Fruit fly (Drosophila melanogaster) whole organism, adult: Measurements from ENCODE around the gene PDZ-GEF.

Experiments used
- CG11617 ChIP-seq: fragments of 200-800 bp; sonication (Bioruptor generic); optimal IDR thresholded peaks from 2 replicates; lab custom pipeline; 2017; ENCODE audit warnings: mild to moderate bottlenecking, missing biosample characterization, missing genetic modification reagents, missing genetic modification characterization
- CG1620 ChIP-seq: fragments of 200-800 bp; sonication (Bioruptor generic); optimal IDR thresholded peaks from 2 replicates; lab custom pipeline; 2016; ENCODE audit warnings: missing biosample characterization, missing genetic modification characterization
- CG5204 ChIP-seq: fragments of 200-800 bp; sonication (Bioruptor generic); optimal IDR thresholded peaks from 2 replicates; lab custom pipeline; 2016; ENCODE audit warnings: missing biosample characterization, missing genetic modification characterization
- CG7045 ChIP-seq: fragments of 200-800 bp; sonication (Bioruptor generic); optimal IDR thresholded peaks from 2 replicates; lab custom pipeline; 2017; ENCODE audit warnings: missing biosample characterization, mild to moderate bottlenecking, missing genetic modification characterization
- Crg-1 ChIP-seq: fragments of 200-800 bp; sonication (Bioruptor generic); optimal IDR thresholded peaks from 2 replicates; lab custom pipeline; 2016; ENCODE audit warnings: missing biosample characterization, missing genetic modification characterization
- Hr96 ChIP-seq: fragments of 200-800 bp; sonication (Bioruptor generic); optimal IDR thresholded peaks from 2 replicates; lab custom pipeline; 2016; ENCODE audit warnings: missing biosample characterization, missing genetic modification characterization
- Mnt ChIP-seq: fragments of 200-800 bp; sonication (Bioruptor generic); optimal IDR thresholded peaks from 2 replicates; lab custom pipeline; 2016; ENCODE audit warnings: missing biosample characterization, mild to moderate bottlenecking, missing genetic modification characterization
- kay ChIP-seq: fragments of 200-800 bp; sonication (Bioruptor generic); peaks from one replicate; lab custom pipeline; 2016; ENCODE audit warnings: missing biosample characterization, missing genetic modification characterization, borderline replicate concordance

- TF ChIP-seq Hr96 (GFP tag; lab: Kevin White, UChicago), result no peak
- TF ChIP-seq Crg-1, result no peak
- TF ChIP-seq CG5204, result no peak
- no peak for TF ChIP-seq CG1620 (GFP tag; lab: Kevin White, UChicago)
- no peak for TF ChIP-seq Mnt (GFP tag; lab: Kevin White, UChicago)
- TF ChIP-seq CG7045 (GFP tag; lab: Kevin White, UChicago), result no peak
- TF ChIP-seq kay (GFP tag; lab: Kevin White, UChicago), result no peak
- no peak for TF ChIP-seq CG11617 (GFP tag; lab: Kevin White, UChicago)
These were observed 34.7 kb downstream of the PDZ-GEF start, which contains the start of gene CG9500 for dm6 chr2L:6358218-6358617.
